Worm (Caenorhabditis elegans) whole organism, young adult: ENCODE results near the gene C14B9.10.

ENCODE experiments used
- F10E7.11 ChIP-seq: sonication (generic microtip); optimal IDR thresholded peaks from 2 replicates; lab custom pipeline; 2017; ENCODE audit warnings: mild to moderate bottlenecking, missing genetic modification characterization, moderate library complexity, missing compliant biosample characterization
- F37B4.10 ChIP-seq: fragments of 200-800 bp; sonication (Bioruptor generic); IDR thresholded peaks from 2 replicates; pipeline ENCODE4 v1.3.6; 2022; ENCODE audit warnings: missing genetic modification characterization, missing compliant biosample characterization
- F57A8.1 ChIP-seq: fragments of 200-800 bp; sonication (Bioruptor generic); optimal IDR thresholded peaks from 2 replicates; lab custom pipeline; 2018; ENCODE audit warnings: mild to moderate bottlenecking, missing genetic modification characterization, moderate library complexity, missing compliant biosample characterization
- T26A5.8 ChIP-seq: sonication (generic microtip); optimal IDR thresholded peaks from 2 replicates; lab custom pipeline; 2016; ENCODE audit warnings: missing genetic modification characterization, missing compliant biosample characterization
- Y53G8AR.9 ChIP-seq: fragments of 200-800 bp; sonication (Bioruptor generic); conservative IDR thresholded peaks from 2 replicates; pipeline ENCODE4 v1.3.6; 2022; ENCODE audit warnings: missing genetic modification reagents, missing genetic modification characterization, missing compliant biosample characterization
- Y67H2A.10 ChIP-seq: fragments of 200-800 bp; sonication (Bioruptor generic); conservative IDR thresholded peaks from 2 replicates; pipeline ENCODE4 v1.3.6; 2022; ENCODE audit warnings: missing genetic modification reagents, missing genetic modification characterization, missing compliant biosample characterization
- Y79H2A.3 ChIP-seq: fragments of 200-800 bp; sonication (Bioruptor generic); conservative IDR thresholded peaks from 2 replicates; pipeline ENCODE4 v1.3.6; 2022; ENCODE audit warnings: missing genetic modification reagents, missing genetic modification characterization, missing compliant biosample characterization
- Y95B8A.8 ChIP-seq: fragments of 200-800 bp; sonication (Bioruptor generic); IDR thresholded peaks from 2 replicates; pipeline ENCODE4 v1.3.6; 2022; ENCODE audit warnings: missing genetic modification reagents, missing genetic modification characterization, missing compliant biosample characterization
- aptf-2 ChIP-seq: fragments of 200-800 bp; sonication (Bioruptor generic); conservative IDR thresholded peaks from 2 replicates; pipeline ENCODE4 v1.3.6; 2022; ENCODE audit warnings: missing genetic modification reagents, missing genetic modification characterization, missing compliant biosample characterization
- athp-1 ChIP-seq: sonication (generic microtip); optimal IDR thresholded peaks from 2 replicates; lab custom pipeline; 2017; ENCODE audit warnings: mild to moderate bottlenecking, missing genetic modification characterization, missing compliant biosample characterization
- attf-6 ChIP-seq: fragments of 200-800 bp; sonication (Bioruptor generic); IDR thresholded peaks from 2 replicates; pipeline ENCODE4 v1.3.6; 2022; ENCODE audit warnings: missing genetic modification reagents, missing genetic modification characterization, missing compliant biosample characterization
- bed-1 ChIP-seq: fragments of 200-800 bp; sonication (Bioruptor generic); IDR thresholded peaks from 2 replicates; pipeline ENCODE4 v1.3.6; 2022; ENCODE audit warnings: missing genetic modification reagents, missing genetic modification characterization, missing compliant biosample characterization
- cebp-1 ChIP-seq, 2 experiments: fragments of 200-800 bp in 1 of 2; sonication (Bioruptor generic) in 1 of 2; sonication (generic microtip) in 1 of 2; IDR thresholded peaks in 1 of 2; optimal IDR thresholded peaks in 1 of 2; 2 replicates each; pipeline versions ENCODE4 v1.3.6 to Lab custom; 2017 to 2022; ENCODE audit warnings: missing compliant biosample characterization in 2 of 2, missing genetic modification characterization in 2 of 2, mild to moderate bottlenecking in 1 of 2, missing genetic modification reagents in 1 of 2, moderate library complexity in 1 of 2
- ceh-27 ChIP-seq: fragments of 200-800 bp; sonication (Bioruptor generic); optimal IDR thresholded peaks from 2 replicates; lab custom pipeline; 2018; ENCODE audit warnings: mild to moderate bottlenecking, missing genetic modification characterization, moderate library complexity, missing compliant biosample characterization
- ceh-40 ChIP-seq: fragments of 200-800 bp; sonication (Bioruptor generic); IDR thresholded peaks from 2 replicates; pipeline ENCODE4 v1.3.6; 2022; ENCODE audit warnings: missing genetic modification characterization, missing compliant biosample characterization
- dox-1 ChIP-seq: fragments of 200-800 bp; sonication (Bioruptor generic); IDR thresholded peaks from 2 replicates; pipeline ENCODE4 v1.3.6; 2022; ENCODE audit warnings: missing genetic modification reagents, missing genetic modification characterization, missing compliant biosample characterization
- egl-44 ChIP-seq: fragments of 200-800 bp; sonication (Bioruptor generic); IDR thresholded peaks from 2 replicates; pipeline ENCODE4 v1.3.6; 2022; ENCODE audit warnings: missing genetic modification reagents, missing genetic modification characterization, missing compliant biosample characterization
- ekl-4 ChIP-seq: fragments of 200-800 bp; sonication (Bioruptor generic); IDR thresholded peaks from 2 replicates; pipeline ENCODE4 v1.3.6; 2022; ENCODE audit warnings: missing genetic modification reagents, missing genetic modification characterization, missing compliant biosample characterization
- gei-17 ChIP-seq: fragments of 200-800 bp; sonication (Bioruptor generic); optimal IDR thresholded peaks from 2 replicates; lab custom pipeline; 2018; ENCODE audit warnings: mild to moderate bottlenecking, missing genetic modification characterization, missing compliant biosample characterization
- him-1 ChIP-seq: sonication (generic microtip); optimal IDR thresholded peaks from 2 replicates; lab custom pipeline; 2016; ENCODE audit warnings: missing genotype, missing genetic modification reagents, missing genetic modification characterization, missing compliant biosample characterization
- hmg-1.2 ChIP-seq: fragments of 200-800 bp; sonication (Bioruptor generic); IDR thresholded peaks from 2 replicates; pipeline ENCODE4 v1.3.6; 2022; ENCODE audit warnings: missing genetic modification reagents, missing genetic modification characterization, missing compliant biosample characterization
- hrde-1 ChIP-seq: sonication (generic microtip); optimal IDR thresholded peaks from 2 replicates; lab custom pipeline; 2016; ENCODE audit warnings: missing genetic modification characterization, mild to moderate bottlenecking, missing compliant biosample characterization, moderate library complexity, missing genotype, missing genetic modification reagents, borderline replicate concordance
- hsf-1 ChIP-seq: fragments of 200-800 bp; sonication (Bioruptor generic); IDR thresholded peaks from 2 replicates; pipeline ENCODE4 v1.3.6; 2022; ENCODE audit warnings: missing genetic modification reagents, missing genetic modification characterization, missing compliant biosample characterization
- let-526 ChIP-seq: fragments of 200-800 bp; sonication (Bioruptor generic); IDR thresholded peaks from 2 replicates; pipeline ENCODE4 v1.3.6; 2022; ENCODE audit warnings: missing genetic modification reagents, missing genetic modification characterization, missing compliant biosample characterization
- lin-26 ChIP-seq: fragments of 200-800 bp; sonication (Bioruptor generic); IDR thresholded peaks from 2 replicates; pipeline ENCODE4 v1.3.6; 2022; ENCODE audit warnings: missing genetic modification reagents, missing genetic modification characterization, missing compliant biosample characterization
- lin-54 ChIP-seq: fragments of 200-800 bp; sonication (Bioruptor generic); optimal IDR thresholded peaks from 2 replicates; lab custom pipeline; 2018; ENCODE audit warnings: mild to moderate bottlenecking, missing genetic modification characterization, missing compliant biosample characterization
- lir-1 ChIP-seq: fragments of 200-800 bp; sonication (Bioruptor generic); conservative IDR thresholded peaks from 2 replicates; pipeline ENCODE4 v1.3.6; 2022; ENCODE audit warnings: missing genetic modification reagents, missing genetic modification characterization, missing compliant biosample characterization
- lsl-1 ChIP-seq: fragments of 200-800 bp; sonication (Bioruptor generic); optimal IDR thresholded peaks from 2 replicates; lab custom pipeline; 2018; ENCODE audit warnings: mild to moderate bottlenecking, missing genetic modification characterization, moderate library complexity, missing compliant biosample characterization
- madf-6 ChIP-seq: fragments of 200-800 bp; sonication (Bioruptor generic); IDR thresholded peaks from 2 replicates; pipeline ENCODE4 v1.3.6; 2022; ENCODE audit warnings: missing genetic modification reagents, missing genetic modification characterization, missing compliant biosample characterization
- madf-8 ChIP-seq: fragments of 200-800 bp; sonication (Bioruptor generic); conservative IDR thresholded peaks from 2 replicates; pipeline ENCODE4 v1.3.6; 2022; ENCODE audit warnings: missing genetic modification reagents, missing genetic modification characterization, missing compliant biosample characterization
- mcd-1 ChIP-seq: fragments of 200-800 bp; sonication (Bioruptor generic); IDR thresholded peaks from 2 replicates; pipeline ENCODE4 v1.3.6; 2022; ENCODE audit warnings: missing genetic modification reagents, missing genetic modification characterization, missing compliant biosample characterization
- mxl-1 ChIP-seq: sonication (generic microtip); optimal IDR thresholded peaks from 2 replicates; lab custom pipeline; 2016; ENCODE audit warnings: missing genetic modification characterization, missing compliant biosample characterization
- nfya-2 ChIP-seq: fragments of 200-800 bp; sonication (Bioruptor generic); IDR thresholded peaks from 2 replicates; pipeline ENCODE4 v1.3.6; 2022; ENCODE audit warnings: missing genetic modification reagents, missing genetic modification characterization, missing compliant biosample characterization
- nfyb-1 ChIP-seq: fragments of 200-800 bp; sonication (Bioruptor generic); IDR thresholded peaks from 2 replicates; pipeline ENCODE4 v1.3.6; 2022; ENCODE audit warnings: missing genetic modification reagents, missing genetic modification characterization, missing compliant biosample characterization
- nhr-120 ChIP-seq: fragments of 200-800 bp; sonication (Bioruptor generic); IDR thresholded peaks from 2 replicates; pipeline ENCODE4 v1.3.6; 2022; ENCODE audit warnings: missing genetic modification characterization, missing compliant biosample characterization
- nhr-90 ChIP-seq: sonication (generic microtip); optimal IDR thresholded peaks from 2 replicates; lab custom pipeline; 2016; ENCODE audit warnings: missing genotype, mild to moderate bottlenecking, missing genetic modification characterization, missing compliant biosample characterization
- pha-4 ChIP-seq: fragments of 150-350 bp; sonication (generic microtip); optimal IDR thresholded peaks from 2 replicates; lab custom pipeline; 2014; ENCODE audit warnings: missing biosample characterization, missing genetic modification reagents, missing genetic modification characterization
- repo-1 ChIP-seq: sonication (generic microtip); optimal IDR thresholded peaks from 2 replicates; lab custom pipeline; 2017; ENCODE audit warnings: mild to moderate bottlenecking, missing genetic modification characterization, missing compliant biosample characterization
- sea-2 ChIP-seq: fragments of 200-800 bp; sonication (Bioruptor generic); IDR thresholded peaks from 2 replicates; pipeline ENCODE4 v1.3.6; 2022; ENCODE audit warnings: missing genetic modification characterization, missing compliant biosample characterization
- snpc-1.3 ChIP-seq: sonication (generic microtip); optimal IDR thresholded peaks from 2 replicates; lab custom pipeline; 2017; ENCODE audit warnings: missing genetic modification characterization, mild to moderate bottlenecking, missing compliant biosample characterization, antibody characterized with exemption, moderate library complexity, missing genotype, missing genetic modification reagents; ENCODE audit not compliant: insufficient read depth
- somi-1 ChIP-seq: fragments of 200-800 bp; sonication (Bioruptor generic); optimal IDR thresholded peaks from 2 replicates; lab custom pipeline; 2018; ENCODE audit warnings: mild to moderate bottlenecking, missing genetic modification characterization, missing compliant biosample characterization
- sptf-2 ChIP-seq: fragments of 200-800 bp; sonication (Bioruptor generic); optimal IDR thresholded peaks from 2 replicates; lab custom pipeline; 2018; ENCODE audit warnings: mild to moderate bottlenecking, missing genetic modification characterization, missing compliant biosample characterization
- tbp1 ChIP-seq: fragments of 200-800 bp; sonication (Bioruptor generic); optimal IDR thresholded peaks from 2 replicates; lab custom pipeline; 2018; ENCODE audit warnings: mild to moderate bottlenecking, missing genetic modification characterization, missing compliant biosample characterization
- unc-130 ChIP-seq: sonication (generic microtip); optimal IDR thresholded peaks from 2 replicates; lab custom pipeline; 2016; ENCODE audit warnings: missing genetic modification reagents, missing genetic modification characterization, missing compliant biosample characterization
- ztf-18 ChIP-seq: sonication (generic microtip); optimal IDR thresholded peaks from 2 replicates; lab custom pipeline; 2016; ENCODE audit warnings: missing genotype, mild to moderate bottlenecking, missing genetic modification characterization, missing compliant biosample characterization
- ztf-26 ChIP-seq: sonication (generic microtip); optimal IDR thresholded peaks from 2 replicates; lab custom pipeline; 2017; ENCODE audit warnings: missing genetic modification characterization, missing compliant biosample characterization

C14B9.10 gene

ce11 chrIII:8163788-8164423 is 33.3 kb downstream of the C14B9.10 start, which contains the start of gene prp-8 (continued):
- TF ChIP-seq ekl-4 (GFP tag; lab: Robert Waterston, UW) (peak; percentile 51), Y67H2A.10 (GFP tag; lab: Robert Waterston, UW) (peak; percentile 75; the same call in 1 of the 2 replicates), mxl-1 (tag; lab: Kevin White, UChicago) (no peak), repo-1 (tag; lab: Kevin White, UChicago) (no peak), ztf-18 (tag; lab: Kevin White, UChicago) (peak; percentile 42), sea-2 (GFP tag; lab: Robert Waterston, UW) (no peak), lin-54 (peak; percentile 95), ceh-40 (0 out of 2 replicates have a peak, but pooled peaks have one; percentile 5), nhr-120 (no peak), let-526 (GFP tag; lab: Robert Waterston, UW) (no peak), gei-17 (GFP tag; lab: Kevin White, UChicago) (no peak), him-1 (tag; lab: Kevin White, UChicago) (no peak), madf-8 (GFP tag; lab: Robert Waterston, UW) (peak; percentile 30), hmg-1.2 (GFP tag; lab: Robert Waterston, UW) (peak; percentile 60), nfya-2 (GFP tag; lab: Robert Waterston, UW) (no peak), F37B4.10 (GFP tag; lab: Robert Waterston, UW) (no peak), athp-1 (tag; lab: Kevin White, UChicago) (peak; percentile 71), ceh-27 (GFP tag; lab: Kevin White, UChicago) (peak; percentile 91), Y95B8A.8 (GFP tag; lab: Robert Waterston, UW) (no peak), ztf-26 (peak; percentile 39), attf-6 (GFP tag; lab: Robert Waterston, UW) (no peak), somi-1 (GFP tag; lab: Kevin White, UChicago) (no peak), unc-130 (GFP tag; lab: Kevin White, UChicago) (no peak), lsl-1 (peak; percentile 86), snpc-1.3 (tag; lab: Kevin White, UChicago) (peak; percentile 3), T26A5.8 (tag; lab: Kevin White, UChicago) (no peak), madf-6 (GFP tag; lab: Robert Waterston, UW) (peak; percentile 59), sptf-2 (GFP tag; lab: Kevin White, UChicago) (no peak), aptf-2 (GFP tag; lab: Robert Waterston, UW) (no peak), lir-1 (peak; percentile 67; the same call in 1 of the 2 replicates), tbp1 (GFP tag; lab: Kevin White, UChicago) (peak; percentile 64), dox-1 (peak; percentile 84), F10E7.11 (no peak)

DNA sequence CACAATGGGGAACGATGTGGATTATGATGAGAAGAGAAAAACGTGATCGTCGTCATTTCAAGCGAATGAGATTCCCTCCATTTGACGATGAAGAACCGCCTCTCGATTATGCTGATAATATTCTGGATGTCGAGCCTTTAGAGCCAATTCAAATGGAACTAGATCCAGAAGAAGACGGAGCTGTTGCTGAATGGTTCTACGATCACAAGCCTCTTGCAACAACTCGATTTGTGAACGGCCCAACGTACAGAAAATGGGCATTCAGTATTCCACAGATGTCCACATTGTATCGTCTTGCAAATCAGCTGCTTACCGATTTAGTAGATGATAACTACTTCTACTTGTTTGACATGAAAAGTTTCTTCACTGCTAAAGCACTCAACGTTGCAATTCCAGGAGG is 34.1 kb downstream of the C14B9.10 start:
- TF ChIP-seq lsl-1 (no peak), bed-1 (GFP tag; lab: Robert Waterston, UW) (no peak), egl-44 (GFP tag; lab: Robert Waterston, UW) (no peak)

DNA sequence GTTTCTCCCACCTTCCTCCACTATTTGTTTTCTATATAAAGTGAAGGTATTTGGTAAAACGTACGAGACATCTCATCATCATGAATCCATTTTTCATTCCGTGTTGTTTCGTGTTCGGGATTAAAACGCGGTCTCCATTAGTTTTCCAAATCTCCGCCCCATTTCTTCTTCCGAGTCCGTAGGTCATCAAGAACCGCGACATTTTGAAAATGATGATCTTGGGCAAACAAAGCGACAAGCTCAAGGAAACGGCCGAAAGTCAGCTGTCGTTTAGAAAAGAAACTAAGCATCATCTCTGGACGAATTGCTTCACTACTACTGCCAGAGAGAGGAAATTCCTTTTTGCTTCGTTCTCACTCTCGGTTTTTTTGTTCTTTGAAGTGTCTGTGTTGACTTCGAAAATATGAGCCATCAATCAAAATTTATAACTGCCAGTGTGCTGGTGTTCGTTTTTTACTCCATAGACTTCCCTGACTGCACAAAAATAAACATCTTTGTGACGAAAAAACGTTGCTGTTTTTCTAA is 42.0 kb downstream of the C14B9.10 start:
- TF ChIP-seq cebp-1 (GFP tag; IDR thresholded peaks at IDR 0.05; lab: Robert Waterston, UW) (no peak), cebp-1 (tag; optimal IDR thresholded peaks at IDR 0.05; lab: Kevin White, UChicago) (no peak), nhr-90 (tag; lab: Kevin White, UChicago) (no peak), hsf-1 (GFP tag; lab: Robert Waterston, UW) (peak; percentile 14; the same call in 1 of the 2 replicates), Y53G8AR.9 (no peak), Y79H2A.3 (0 out of 2 replicates have a peak, but pooled peaks have one; percentile 31), mcd-1 (GFP tag; lab: Robert Waterston, UW) (no peak), lin-26 (GFP tag; lab: Robert Waterston, UW) (peak; percentile 41; the same call in 1 of the 2 replicates), pha-4 (tag; lab: Kevin White, UChicago) (no peak), F57A8.1 (GFP tag; lab: Kevin White, UChicago) (no peak), hrde-1 (peak; percentile 17), nfyb-1 (GFP tag; lab: Robert Waterston, UW) (no peak)
